Worm (Caenorhabditis elegans): ENCODE measurements around the gene F31F6.3.
A peak's percentile ranks its signal among the peaks of the same experiment; 100 is the strongest.

DNA sequence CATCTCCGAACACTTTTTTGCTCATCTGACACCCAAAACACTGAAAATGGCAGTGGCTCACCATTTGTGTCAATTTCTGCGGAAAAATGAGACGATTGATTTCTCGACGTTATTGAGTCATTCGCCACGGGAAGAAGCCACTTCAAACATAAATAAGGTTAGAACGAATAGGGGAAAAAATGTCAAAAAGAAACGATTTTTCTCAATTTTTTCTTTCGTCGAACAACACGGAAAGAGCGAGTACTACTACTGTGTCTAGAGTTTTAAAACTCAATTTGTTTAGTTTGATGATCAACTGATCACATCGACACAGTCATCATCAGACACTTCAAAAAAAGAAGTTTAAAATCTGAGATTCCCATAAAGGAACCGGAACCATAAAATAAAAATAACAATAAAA, 48.2 kb upstream of the F31F6.3 start:
- TF ChIP-seq nhr-76 (tag; optimal IDR thresholded peaks at IDR 0.05) (no peak), fkh-10 (GFP tag; optimal IDR thresholded peaks at IDR 0.05) (peak; percentile 86), fos-1 (tag; optimal IDR thresholded peaks at IDR 0.05) (no peak)

Measured in whole organism, L3 larva.